Worm (Caenorhabditis elegans): ENCODE results near the gene tiar-1.

ce11 chrII:5725094-5725493 lies 10.5 kb upstream of the tiar-1 start:
- no peak for TF ChIP-seq ets-4 (GFP tag; optimal IDR thresholded peaks at IDR 0.05)
- TF ChIP-seq snpc-3.4 (tag; optimal IDR thresholded peaks at IDR 0.05) = no peak
- TF ChIP-seq mel-28 (tag; optimal IDR thresholded peaks at IDR 0.05; ENCODE audit: borderline replicate concordance) = no peak
- no peak for TF ChIP-seq efl-1 (GFP tag; optimal IDR thresholded peaks at IDR 0.05)
